Fruit fly (Drosophila melanogaster) whole organism, embryonic: Measurements from ENCODE around the gene CG42299.

ENCODE experiments used
- Asciz ChIP-seq: fragments of 200-800 bp; sonication (Bioruptor generic); optimal IDR thresholded peaks from 2 replicates; lab custom pipeline; 2017; ENCODE audit warnings: missing biosample characterization, mild to moderate bottlenecking, missing genetic modification characterization, missing genetic modification reagents
- Atf6 ChIP-seq: fragments of 200-800 bp; sonication (Bioruptor generic); IDR thresholded peaks from 2 replicates; pipeline ENCODE4 v1.3.6; 2022; ENCODE audit warnings: missing biosample characterization, missing genetic modification characterization
- CG10147 ChIP-seq: fragments of 200-800 bp; sonication (Bioruptor generic); optimal IDR thresholded peaks from 2 replicates; lab custom pipeline; 2019; ENCODE audit warnings: missing biosample characterization, mild to moderate bottlenecking, missing genetic modification characterization, moderate library complexity
- CG11247 ChIP-seq: fragments of 200-800 bp; sonication (Bioruptor generic); IDR thresholded peaks from 2 replicates; pipeline ENCODE4 v1.3.6; 2022; ENCODE audit warnings: missing biosample characterization, missing genetic modification characterization
- CG11456 ChIP-seq: fragments of 200-800 bp; sonication (Bioruptor generic); IDR thresholded peaks from 3 replicates; pipeline ENCODE4 v1.3.6; 2022; ENCODE audit warnings: missing biosample characterization, missing genetic modification characterization
- CG12071 ChIP-seq: fragments of 200-800 bp; sonication (Bioruptor generic); optimal IDR thresholded peaks from 3 replicates; lab custom pipeline; 2018; ENCODE audit warnings: missing biosample characterization, mild to moderate bottlenecking, missing genetic modification characterization
- CG12236 ChIP-seq: fragments of 200-800 bp; sonication (Bioruptor generic); optimal IDR thresholded peaks from 2 replicates; lab custom pipeline; 2016; ENCODE audit warnings: missing biosample characterization, missing genetic modification characterization
- CG12391 ChIP-seq: fragments of 200-800 bp; sonication (Bioruptor generic); optimal IDR thresholded peaks from 3 replicates; lab custom pipeline; 2018; ENCODE audit warnings: missing biosample characterization, mild to moderate bottlenecking, missing genetic modification characterization, moderate library complexity
- CG12769 ChIP-seq: fragments of 200-800 bp; sonication (Bioruptor generic); optimal IDR thresholded peaks from 2 replicates; lab custom pipeline; 2019; ENCODE audit warnings: missing biosample characterization, mild to moderate bottlenecking, missing genetic modification characterization, moderate library complexity
- CG13296 ChIP-seq: fragments of 200-800 bp; sonication (Bioruptor generic); optimal IDR thresholded peaks from 3 replicates; lab custom pipeline; 2018; ENCODE audit warnings: missing biosample characterization, mild to moderate bottlenecking, missing genetic modification characterization
- CG15479 ChIP-seq: fragments of 200-800 bp; sonication (Bioruptor generic); optimal IDR thresholded peaks from 3 replicates; lab custom pipeline; 2019; ENCODE audit warnings: missing biosample characterization, mild to moderate bottlenecking, missing genetic modification characterization, moderate library complexity
- CG1603 ChIP-seq: fragments of 200-800 bp; sonication (Bioruptor generic); optimal IDR thresholded peaks from 2 replicates; lab custom pipeline; 2019; ENCODE audit warnings: missing biosample characterization, mild to moderate bottlenecking, missing genetic modification characterization, moderate library complexity
- CG17385 ChIP-seq: fragments of 200-800 bp; sonication (Bioruptor generic); optimal IDR thresholded peaks from 3 replicates; lab custom pipeline; 2018; ENCODE audit warnings: missing biosample characterization, mild to moderate bottlenecking, missing genetic modification characterization
- CG18619 ChIP-seq: fragments of 200-800 bp; sonication (Bioruptor generic); optimal IDR thresholded peaks from 3 replicates; lab custom pipeline; 2017; ENCODE audit warnings: missing biosample characterization, mild to moderate bottlenecking, missing genetic modification characterization
- CG2678 ChIP-seq: fragments of 200-800 bp; sonication (Bioruptor generic); optimal IDR thresholded peaks from 3 replicates; lab custom pipeline; 2019; ENCODE audit warnings: missing biosample characterization, mild to moderate bottlenecking, missing genetic modification characterization, moderate library complexity
- CG34224 ChIP-seq: fragments of 200-800 bp; sonication (Bioruptor generic); IDR thresholded peaks from 3 replicates; pipeline ENCODE4 v1.3.6; 2022; ENCODE audit warnings: missing biosample characterization, missing genetic modification characterization; ENCODE audit not compliant: partially characterized antibody
- CG7372 ChIP-seq: fragments of 200-800 bp; sonication (Bioruptor generic); IDR thresholded peaks from 2 replicates; pipeline ENCODE4 v1.3.6; 2022; ENCODE audit warnings: missing biosample characterization, missing genetic modification characterization
- CG9609 ChIP-seq: fragments of 200-800 bp; sonication (Bioruptor generic); optimal IDR thresholded peaks from 3 replicates; lab custom pipeline; 2016; ENCODE audit warnings: missing biosample characterization, missing genetic modification characterization
- CG9727 ChIP-seq: fragments of 200-800 bp; sonication (Bioruptor generic); optimal IDR thresholded peaks from 3 replicates; lab custom pipeline; 2017; ENCODE audit warnings: missing biosample characterization, mild to moderate bottlenecking, missing genetic modification characterization
- CG9817 ChIP-seq: fragments of 200-800 bp; sonication (Bioruptor generic); optimal IDR thresholded peaks from 2 replicates; lab custom pipeline; 2018; ENCODE audit warnings: missing biosample characterization, mild to moderate bottlenecking, missing genetic modification characterization, moderate library complexity
- CrebB ChIP-seq: fragments of 200-800 bp; sonication (Bioruptor generic); optimal IDR thresholded peaks from 3 replicates; lab custom pipeline; 2018; ENCODE audit warnings: missing biosample characterization, mild to moderate bottlenecking, missing genetic modification characterization
- Doc3 ChIP-seq: fragments of 200-800 bp; sonication (Bioruptor generic); IDR thresholded peaks from 3 replicates; pipeline ENCODE4 v1.3.6; 2022; ENCODE audit warnings: missing biosample characterization, missing genetic modification characterization; ENCODE audit not compliant: partially characterized antibody
- Drgx ChIP-seq: fragments of 200-800 bp; sonication (Bioruptor generic); IDR thresholded peaks from 2 replicates; pipeline ENCODE4 v1.3.6; 2022; ENCODE audit warnings: missing biosample characterization, missing genetic modification characterization
- Ets65A ChIP-seq: fragments of 200-800 bp; sonication (Bioruptor generic); peaks from one replicate; lab custom pipeline; 2016; ENCODE audit warnings: missing biosample characterization, missing genetic modification characterization
- HmgD ChIP-seq: fragments of 200-800 bp; sonication (Bioruptor generic); optimal IDR thresholded peaks from 3 replicates; lab custom pipeline; 2016; ENCODE audit warnings: missing biosample characterization, missing genetic modification characterization
- Mad ChIP-seq: fragments of 200-800 bp; sonication (Bioruptor generic); optimal IDR thresholded peaks from 2 replicates; lab custom pipeline; 2016; ENCODE audit warnings: missing biosample characterization, missing genetic modification characterization
- Med ChIP-seq: fragments of 200-800 bp; sonication (Bioruptor generic); peaks from one replicate; lab custom pipeline; 2016; ENCODE audit warnings: missing biosample characterization, missing genetic modification characterization, mild to moderate bottlenecking, inconsistent platforms, moderate library complexity
- Meics ChIP-seq: fragments of 200-800 bp; sonication (Bioruptor generic); optimal IDR thresholded peaks from 2 replicates; lab custom pipeline; 2017; ENCODE audit warnings: missing biosample characterization, mild to moderate bottlenecking, missing genetic modification characterization
- Vsx1 ChIP-seq: fragments of 200-800 bp; sonication (Bioruptor generic); optimal IDR thresholded peaks from 2 replicates; lab custom pipeline; 2017; ENCODE audit warnings: missing biosample characterization, mild to moderate bottlenecking, missing genetic modification characterization, missing genetic modification reagents
- ac ChIP-seq: fragments of 200-800 bp; sonication (Bioruptor generic); optimal IDR thresholded peaks from 3 replicates; lab custom pipeline; 2017; ENCODE audit warnings: missing biosample characterization, mild to moderate bottlenecking, missing genetic modification characterization
- aop ChIP-seq: fragments of 200-800 bp; sonication (Bioruptor generic); IDR thresholded peaks from 2 replicates; pipeline ENCODE4 v1.3.6; 2022; ENCODE audit warnings: missing biosample characterization, missing genetic modification characterization
- bbx ChIP-seq: fragments of 200-800 bp; sonication (Bioruptor generic); IDR thresholded peaks from 2 replicates; pipeline ENCODE4 v1.3.6; 2022; ENCODE audit warnings: missing biosample characterization, missing genetic modification characterization; ENCODE audit not compliant: partially characterized antibody
- bcd ChIP-seq: fragments of 200-800 bp; sonication (Bioruptor generic); optimal IDR thresholded peaks from 2 replicates; lab custom pipeline; 2017; ENCODE audit warnings: missing biosample characterization, mild to moderate bottlenecking, missing genetic modification characterization
- ci ChIP-seq: fragments of 200-800 bp; sonication (Bioruptor generic); IDR thresholded peaks from 3 replicates; pipeline ENCODE4 v1.3.6; 2022; ENCODE audit warnings: missing biosample characterization, missing genetic modification characterization
- dmrt99B ChIP-seq: fragments of 200-800 bp; sonication (Bioruptor generic); optimal IDR thresholded peaks from 2 replicates; lab custom pipeline; 2018; ENCODE audit warnings: missing biosample characterization, mild to moderate bottlenecking, missing genetic modification characterization, moderate library complexity
- gcm2 ChIP-seq: fragments of 200-800 bp; sonication (Bioruptor generic); optimal IDR thresholded peaks from 2 replicates; lab custom pipeline; 2016; ENCODE audit warnings: missing biosample characterization, missing genetic modification characterization
- ind ChIP-seq: fragments of 200-800 bp; sonication (Bioruptor generic); optimal IDR thresholded peaks from 3 replicates; lab custom pipeline; 2016; ENCODE audit warnings: missing biosample characterization, missing genetic modification characterization
- lab ChIP-seq: fragments of 200-800 bp; sonication (Bioruptor generic); optimal IDR thresholded peaks from 3 replicates; lab custom pipeline; 2017; ENCODE audit warnings: missing biosample characterization, missing genetic modification characterization, mild to moderate bottlenecking, moderate library complexity, missing genetic modification reagents
- schlank ChIP-seq: fragments of 200-800 bp; sonication (Bioruptor generic); optimal IDR thresholded peaks from 2 replicates; lab custom pipeline; 2018; ENCODE audit warnings: missing biosample characterization, mild to moderate bottlenecking, missing genetic modification characterization
- so ChIP-seq: fragments of 200-800 bp; sonication (Bioruptor generic); IDR thresholded peaks from 3 replicates; pipeline ENCODE4 v1.3.6; 2022; ENCODE audit warnings: missing biosample characterization, missing genetic modification characterization
- sob ChIP-seq: fragments of 200-800 bp; sonication (Bioruptor generic); IDR thresholded peaks from 2 replicates; pipeline ENCODE4 v1.3.6; 2022; ENCODE audit warnings: missing biosample characterization, missing genetic modification characterization

CG42299 gene

dm6 chrX:15602438-15602837, 27.0 kb upstream of the CG42299 start (continued):
- no peak for TF ChIP-seq bbx (GFP tag; lab: Robert Waterston, UW)
- TF ChIP-seq CG18619 (GFP tag; lab: Kevin White, UChicago): no peak
- TF ChIP-seq CrebB (tag; lab: Kevin White, UChicago): peak; percentile 12
- no peak for TF ChIP-seq CG10147 (GFP tag; lab: Kevin White, UChicago)
- TF ChIP-seq schlank (tag; lab: Kevin White, UChicago): peak; percentile 11
- peak; percentile 40 for TF ChIP-seq CG2678 (tag; lab: Kevin White, UChicago)
- 0 out of 3 replicates have a peak, but pooled peaks have one; percentile 28 for TF ChIP-seq so (GFP tag; lab: Robert Waterston, UW)
- TF ChIP-seq CG9609 (GFP tag; lab: Kevin White, UChicago): no peak
- no peak for TF ChIP-seq Doc3 (GFP tag; lab: Robert Waterston, UW)
- peak; percentile 12 for TF ChIP-seq CG1603 (tag; lab: Kevin White, UChicago)
- TF ChIP-seq CG9817 (tag; lab: Kevin White, UChicago): peak; percentile 9
- 0 out of 3 replicates have a peak, but pooled peaks have one; percentile 52 for TF ChIP-seq ci (GFP tag; lab: Robert Waterston, UW)
- peak; percentile 57 for TF ChIP-seq CG12071 (GFP tag; lab: Kevin White, UChicago)
- TF ChIP-seq Atf6 (GFP tag; lab: Robert Waterston, UW): 0 out of 2 replicates have a peak, but pooled peaks have one; percentile 27
- TF ChIP-seq HmgD (GFP tag; lab: Kevin White, UChicago): no peak
- TF ChIP-seq CG11247 (GFP tag; lab: Robert Waterston, UW): no peak
- peak; percentile 17 for TF ChIP-seq dmrt99B (tag; lab: Kevin White, UChicago)
- TF ChIP-seq Med (GFP tag; lab: Kevin White, UChicago): peak; percentile 75
- no peak for TF ChIP-seq gcm2 (GFP tag; lab: Kevin White, UChicago)
- TF ChIP-seq CG13296: peak; percentile 36
- TF ChIP-seq CG12769 (tag; lab: Kevin White, UChicago): peak; percentile 43
- TF ChIP-seq CG34224: no peak
- TF ChIP-seq sob: 0 out of 2 replicates have a peak, but pooled peaks have one; percentile 21
- no peak for TF ChIP-seq ind
- no peak for TF ChIP-seq CG17385
- peak; percentile 54 for TF ChIP-seq lab (GFP tag; lab: Kevin White, UChicago)
- peak; percentile 10 for TF ChIP-seq Asciz (GFP tag; lab: Kevin White, UChicago)
- TF ChIP-seq bcd (GFP tag; lab: Kevin White, UChicago): peak; percentile 4
- TF ChIP-seq CG12391: no peak
- TF ChIP-seq CG11456 (GFP tag; lab: Robert Waterston, UW): 0 out of 3 replicates have a peak, but pooled peaks have one; percentile 3
- no peak for TF ChIP-seq Mad
- TF ChIP-seq aop (GFP tag; lab: Robert Waterston, UW): no peak
- no peak for TF ChIP-seq CG12236 (GFP tag; lab: Kevin White, UChicago)
- TF ChIP-seq CG15479: no peak
- TF ChIP-seq Meics (GFP tag; lab: Kevin White, UChicago): peak; percentile 29
- TF ChIP-seq CG9727 (GFP tag; lab: Kevin White, UChicago): no peak
- TF ChIP-seq Vsx1: no peak

dm6 chrX:15601285-15601684, 25.8 kb upstream of the CG42299 start:
- TF ChIP-seq CG7372 (GFP tag; lab: Robert Waterston, UW): no peak
- peak; percentile 42 for TF ChIP-seq Med (GFP tag; lab: Kevin White, UChicago)
- peak; percentile 41 for TF ChIP-seq Drgx
- no peak for TF ChIP-seq ac (GFP tag; lab: Kevin White, UChicago)
- peak; percentile 71 for TF ChIP-seq Ets65A (GFP tag; lab: Kevin White, UChicago)
- TF ChIP-seq, all 482 proteins: peak for 3
